Worm (Caenorhabditis elegans): Measurements from ENCODE around the gene rpl-36.

ce11 chrIII:7198838-7199237, 18.8 kb downstream of the rpl-36 start, which contains the start of gene pfd-5:
- no peak for TF ChIP-seq snpc-3.4 (tag; optimal IDR thresholded peaks at IDR 0.05)
- peak; percentile 55 for TF ChIP-seq ZK185.1 (tag; optimal IDR thresholded peaks at IDR 0.05; ENCODE audit: poor library complexity, severe bottlenecking)
- no peak for TF ChIP-seq ama-1 (optimal IDR thresholded peaks at IDR 0.05)
- TF ChIP-seq ama-1 (GFP tag; optimal IDR thresholded peaks at IDR 0.05) = no peak
- no peak for TF ChIP-seq ccch-3 (GFP tag; optimal IDR thresholded peaks at IDR 0.05)
- TF ChIP-seq nfya-1 (tag; optimal IDR thresholded peaks at IDR 0.05; ENCODE audit: borderline replicate concordance, insufficient read depth) = no peak
- no peak for TF ChIP-seq tbp1 (GFP tag; optimal IDR thresholded peaks at IDR 0.05)
- no peak for TF ChIP-seq him-1 (tag; optimal IDR thresholded peaks at IDR 0.05)
